Worm (Caenorhabditis elegans): ENCODE data around the gene nhr-76.

Gene nhr-76

ce11 chrIV:627237-627636 lies at the start of gene nhr-76:
TSS of gene nhr-76 (plus strand) at chrIV:627537.
- TF ChIP-seq him-1 (tag; optimal IDR thresholded peaks at IDR 0.05) (no peak), dao-5 (tag; optimal IDR thresholded peaks at IDR 0.05) (no peak), W03F9.2 (tag; optimal IDR thresholded peaks at IDR 0.05) (no peak)

ce11 chrIV:580512-580911 lies 46.8 kb upstream of the nhr-76 start:
- TF ChIP-seq W03F9.2 (tag; optimal IDR thresholded peaks at IDR 0.05): no peak
- TF ChIP-seq dao-5 (tag; optimal IDR thresholded peaks at IDR 0.05): no peak
- no peak for TF ChIP-seq him-1 (tag; optimal IDR thresholded peaks at IDR 0.05)

ce11 chrIV:582130-582529 lies 45.2 kb upstream of the nhr-76 start, which contains the start of gene F56A11.6:
TSS of gene F56A11.6 (minus strand) at chrIV:582230.
- TF ChIP-seq W03F9.2 (tag; optimal IDR thresholded peaks at IDR 0.05) (no peak), him-1 (tag; optimal IDR thresholded peaks at IDR 0.05) (no peak), dao-5 (tag; optimal IDR thresholded peaks at IDR 0.05) (no peak)

- TF ChIP-seq W03F9.2 (tag; optimal IDR thresholded peaks at IDR 0.05) (no peak), him-1 (tag; optimal IDR thresholded peaks at IDR 0.05) (no peak), dao-5 (tag; optimal IDR thresholded peaks at IDR 0.05) (no peak)
These were observed 43.3 kb upstream of the nhr-76 start for ce11 chrIV:584039-584438.

ce11 chrIV:587729-588128 lies 39.6 kb upstream of the nhr-76 start, which contains the start of gene C18H7.12:
TSS of gene C18H7.12 (minus strand) at chrIV:587829.
- TF ChIP-seq him-1 (tag; optimal IDR thresholded peaks at IDR 0.05) (no peak), dao-5 (tag; optimal IDR thresholded peaks at IDR 0.05) (no peak), W03F9.2 (tag; optimal IDR thresholded peaks at IDR 0.05) (no peak)

ce11 chrIV:592382-592781 lies 35.0 kb upstream of the nhr-76 start, which contains the start of gene C18H7.6:
TSS of gene C18H7.6 (minus strand) at chrIV:592485.
- TF ChIP-seq W03F9.2 (tag; optimal IDR thresholded peaks at IDR 0.05) (no peak), dao-5 (tag; optimal IDR thresholded peaks at IDR 0.05) (no peak), him-1 (tag; optimal IDR thresholded peaks at IDR 0.05) (no peak)

ce11 chrIV:593029-593428 lies 34.3 kb upstream of the nhr-76 start, which contains the start of gene C18H7.4:
TSS of gene C18H7.4 (plus strand) at chrIV:593329.
- TF ChIP-seq W03F9.2 (tag; optimal IDR thresholded peaks at IDR 0.05): no peak

ce11 chrIV:594840-595239 lies 32.5 kb upstream of the nhr-76 start:
- TF ChIP-seq him-1 (tag; optimal IDR thresholded peaks at IDR 0.05) (no peak), dao-5 (tag; optimal IDR thresholded peaks at IDR 0.05) (no peak), W03F9.2 (tag; optimal IDR thresholded peaks at IDR 0.05) (no peak)

- TF ChIP-seq him-1 (tag; optimal IDR thresholded peaks at IDR 0.05) (no peak), dao-5 (tag; optimal IDR thresholded peaks at IDR 0.05) (no peak), W03F9.2 (tag; optimal IDR thresholded peaks at IDR 0.05) (no peak)
These were observed 30.9 kb upstream of the nhr-76 start, which contains the start of the genes C18H7.7 and C18H7.11 for ce11 chrIV:596292-596952. TSS of gene C18H7.7 (minus strand) at chrIV:596392. TSS of gene C18H7.11 (plus strand) at chrIV:596902.

- TF ChIP-seq him-1 (tag; optimal IDR thresholded peaks at IDR 0.05) (no peak), W03F9.2 (tag; optimal IDR thresholded peaks at IDR 0.05) (no peak), dao-5 (tag; optimal IDR thresholded peaks at IDR 0.05) (no peak)
These were observed 25.7 kb upstream of the nhr-76 start, which contains the start of gene srt-59 for ce11 chrIV:601595-601994. TSS of gene srt-59 (minus strand) at chrIV:601695.

- TF ChIP-seq dao-5 (tag; optimal IDR thresholded peaks at IDR 0.05) (no peak), W03F9.2 (tag; optimal IDR thresholded peaks at IDR 0.05) (no peak), him-1 (tag; optimal IDR thresholded peaks at IDR 0.05) (no peak)
These were observed 23.8 kb upstream of the nhr-76 start, which contains the start of gene prmt-4 for ce11 chrIV:603543-603942. TSS of gene prmt-4 (minus strand) at chrIV:603643.

ce11 chrIV:604144-604543 lies 23.2 kb upstream of the nhr-76 start, which contains the start of gene col-102:
TSS of gene col-102 (plus strand) at chrIV:604444.
- TF ChIP-seq dao-5 (tag; optimal IDR thresholded peaks at IDR 0.05) (no peak), W03F9.2 (tag; optimal IDR thresholded peaks at IDR 0.05) (no peak), him-1 (tag; optimal IDR thresholded peaks at IDR 0.05) (no peak)

ce11 chrIV:604817-605216 lies 22.5 kb upstream of the nhr-76 start:
- no peak for TF ChIP-seq W03F9.2 (tag; optimal IDR thresholded peaks at IDR 0.05)
- no peak for TF ChIP-seq him-1 (tag; optimal IDR thresholded peaks at IDR 0.05)
- no peak for TF ChIP-seq dao-5 (tag; optimal IDR thresholded peaks at IDR 0.05)

ce11 chrIV:605431-605830 lies 21.9 kb upstream of the nhr-76 start:
- TF ChIP-seq him-1 (tag; optimal IDR thresholded peaks at IDR 0.05): no peak
- no peak for TF ChIP-seq dao-5 (tag; optimal IDR thresholded peaks at IDR 0.05)
- no peak for TF ChIP-seq W03F9.2 (tag; optimal IDR thresholded peaks at IDR 0.05)

- TF ChIP-seq W03F9.2 (tag; optimal IDR thresholded peaks at IDR 0.05) (no peak), dao-5 (tag; optimal IDR thresholded peaks at IDR 0.05) (no peak), him-1 (tag; optimal IDR thresholded peaks at IDR 0.05) (no peak)
These were observed 21.3 kb upstream of the nhr-76 start, which contains the start of gene inx-18 for ce11 chrIV:606055-606454. TSS of gene inx-18 (plus strand) at chrIV:606355.
